Worm (Caenorhabditis elegans) whole organism, L4/young adult: ENCODE data around the gene T28F3.9.

Experiments used
- dao-5 ChIP-seq: sonication (generic microtip); optimal IDR thresholded peaks from 2 replicates; lab custom pipeline; 2016; ENCODE audit warnings: missing genotype, missing genetic modification characterization, moderate library complexity, missing compliant biosample characterization
- him-1 ChIP-seq: sonication (generic microtip); optimal IDR thresholded peaks from 2 replicates; lab custom pipeline; 2016; ENCODE audit warnings: missing genotype, missing genetic modification reagents, missing genetic modification characterization, missing compliant biosample characterization

ce11 chrIV:17361143-17361542 is 52.8 kb downstream of the T28F3.9 start, which contains the start of gene clec-202:
- TF ChIP-seq him-1 (no peak), dao-5 (tag; lab: Kevin White, UChicago) (no peak)
